Fruit fly (Drosophila melanogaster) whole organism, pupa: ENCODE data around the gene CG31220.
A peak's percentile ranks its signal among the peaks of the same experiment; 100 is the strongest.

ENCODE experiments used
- D1 ChIP-seq: fragments of 200-800 bp; sonication (Bioruptor generic); optimal IDR thresholded peaks from 2 replicates; lab custom pipeline; 2018; ENCODE audit warnings: missing biosample characterization, mild to moderate bottlenecking, missing genetic modification characterization, moderate library complexity
- Pif1A ChIP-seq: fragments of 200-800 bp; sonication (Bioruptor generic); optimal IDR thresholded peaks from 3 replicates; lab custom pipeline; 2016; ENCODE audit warnings: missing biosample characterization, missing genetic modification characterization

DNA sequence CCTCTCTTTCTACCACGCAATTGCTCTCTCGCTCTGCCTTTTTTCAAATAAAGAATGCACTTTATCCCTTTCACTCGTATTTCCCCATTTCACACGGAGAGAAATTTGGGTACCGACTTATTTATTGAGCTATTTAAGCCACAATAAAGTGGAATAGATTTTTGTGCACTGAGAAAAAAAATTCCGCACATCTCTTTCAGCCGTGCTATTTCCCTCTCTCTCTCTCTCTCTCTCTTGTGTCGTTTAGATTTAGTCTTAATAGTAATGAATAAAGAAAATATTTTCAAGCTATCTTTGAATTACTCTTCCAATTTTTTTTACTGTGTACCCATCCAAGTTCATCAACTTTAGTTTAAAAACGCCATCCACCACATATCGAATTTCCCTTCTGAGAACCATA, 24.7 kb upstream of the CG31220 start:
- peak; percentile 80 for TF ChIP-seq Pif1A (GFP tag; lab: Kevin White, UChicago)
- no peak for TF ChIP-seq D1 (tag; lab: Kevin White, UChicago)
